Worm (Caenorhabditis elegans) whole organism, late embryonic: ENCODE results near the gene F54C9.11.

Experiments
- ceh-6 ChIP-seq: fragments of 200-800 bp; sonication (Bioruptor generic); optimal IDR thresholded peaks from 2 replicates; lab custom pipeline; 2018; ENCODE audit warnings: mild to moderate bottlenecking, missing genetic modification characterization, missing compliant biosample characterization
- ets-4 ChIP-seq: sonication (generic microtip); optimal IDR thresholded peaks from 2 replicates; lab custom pipeline; 2016; ENCODE audit warnings: missing genetic modification characterization, missing compliant biosample characterization
- pqm-1 ChIP-seq: sonication (generic microtip); optimal IDR thresholded peaks from 2 replicates; lab custom pipeline; 2016; ENCODE audit warnings: missing genetic modification characterization, missing compliant biosample characterization
- sox-2 ChIP-seq: fragments of 200-800 bp; sonication (Bioruptor generic); IDR thresholded peaks from 2 replicates; pipeline ENCODE4 v1.3.6; 2022; ENCODE audit warnings: missing genetic modification reagents, missing genetic modification characterization, missing compliant biosample characterization
- unc-86 ChIP-seq: sonication (generic microtip); optimal IDR thresholded peaks from 2 replicates; lab custom pipeline; 2016; ENCODE audit warnings: missing genetic modification characterization, missing compliant biosample characterization

DNA sequence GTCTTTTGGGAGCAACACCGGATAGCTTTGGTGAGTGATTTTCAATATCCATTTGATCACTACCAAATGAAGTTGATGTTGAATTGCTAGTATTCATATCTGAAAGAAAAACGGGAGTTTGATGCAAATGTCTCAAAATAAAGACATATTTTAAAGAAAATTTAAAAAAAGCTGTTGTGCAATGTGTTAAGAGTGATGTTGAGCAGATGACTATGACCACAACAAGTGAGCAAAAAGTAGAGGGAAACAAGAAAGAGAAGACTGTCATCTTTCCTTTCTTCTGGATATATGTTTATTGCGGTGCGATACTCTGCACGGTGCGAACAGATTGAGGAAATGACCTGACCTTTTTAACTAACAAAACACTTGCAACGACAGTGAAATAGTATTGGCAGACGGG lies 38.5 kb upstream of the F54C9.11 start, which contains the start of gene T22C8.4:
- TF ChIP-seq pqm-1 (tag; lab: Kevin White, UChicago) (no peak), ceh-6 (no peak), unc-86 (tag; lab: Kevin White, UChicago) (no peak), ets-4 (tag; lab: Kevin White, UChicago) (no peak), sox-2 (GFP tag; lab: Robert Waterston, UW) (no peak)
